Worm (Caenorhabditis elegans): ENCODE results near the gene mccc-1.

DNA sequence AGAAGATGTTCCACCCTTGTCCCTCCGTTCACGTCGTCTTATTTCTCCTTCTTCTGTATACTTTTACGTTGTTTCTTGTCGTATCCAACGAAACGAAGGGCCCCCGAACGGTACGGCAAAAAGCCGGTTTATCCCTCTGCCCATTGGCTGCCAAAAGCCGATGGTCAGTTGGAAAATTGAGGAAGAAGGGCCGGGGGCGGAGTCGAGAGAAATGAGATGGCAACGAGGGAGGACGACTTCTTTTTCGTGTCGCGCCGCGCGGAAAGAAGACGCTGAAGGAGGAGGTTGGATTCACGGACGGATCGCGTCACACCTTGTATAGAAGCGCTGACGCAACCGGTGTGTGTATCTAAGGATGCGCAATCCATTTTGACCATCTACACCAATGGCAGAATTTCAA, 30.8 kb downstream of the mccc-1 start:
- TF ChIP-seq ref-2 (tag; optimal IDR thresholded peaks at IDR 0.05) (no peak), nhr-232 (tag; optimal IDR thresholded peaks at IDR 0.05) (no peak)

Data from whole organism, late embryonic.